Fruit fly (Drosophila melanogaster): ENCODE measurements around the gene Kap-alpha3.

Gene Kap-alpha3

DNA sequence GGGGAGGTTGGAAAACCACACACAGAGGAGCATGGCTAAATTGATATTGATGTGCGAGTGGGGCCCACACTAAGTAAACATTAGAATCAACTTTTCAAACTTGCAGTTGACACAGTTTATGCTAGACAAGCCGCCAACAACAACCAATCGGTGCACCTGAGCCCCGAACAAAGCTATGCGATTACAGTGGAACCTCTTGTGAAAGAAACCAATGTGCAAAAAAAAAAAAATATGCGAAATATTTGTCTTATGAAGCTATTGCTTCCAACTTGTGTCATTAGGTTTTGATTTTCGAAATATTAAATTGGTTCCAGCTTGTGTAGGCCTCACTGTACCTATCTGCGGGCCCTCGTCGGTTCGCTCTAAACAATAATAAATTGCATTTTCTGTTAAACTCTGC is 40.8 kb upstream of the Kap-alpha3 start (continued):
- TF ChIP-seq Myb (GFP tag; optimal IDR thresholded peaks at IDR 0.05) (peak; percentile 31), CG2120 (GFP tag; optimal IDR thresholded peaks at IDR 0.05) (peak; percentile 44), al (GFP tag; IDR thresholded peaks at IDR 0.05) (no peak), CG15011 (GFP tag; optimal IDR thresholded peaks at IDR 0.05) (no peak), Dref (GFP tag; IDR thresholded peaks at IDR 0.05) (no peak), CG3281 (GFP tag; optimal IDR thresholded peaks at IDR 0.05) (peak; percentile 57), Doc3 (GFP tag; IDR thresholded peaks at IDR 0.05; ENCODE audit: partially characterized antibody) (no peak), Meics (GFP tag; optimal IDR thresholded peaks at IDR 0.05) (peak; percentile 54), cato (GFP tag; optimal IDR thresholded peaks at IDR 0.05; ENCODE audit: borderline replicate concordance) (peak; percentile 44), mam (GFP tag; optimal IDR thresholded peaks at IDR 0.05) (peak; percentile 63), H15 (GFP tag; IDR thresholded peaks at IDR 0.05) (peak; percentile 79), grn (GFP tag; optimal IDR thresholded peaks at IDR 0.05) (no peak), Ravus (GFP tag; IDR thresholded peaks at IDR 0.05) (no peak), CG9609 (GFP tag; optimal IDR thresholded peaks at IDR 0.05) (peak; percentile 70), Adf1 (GFP tag; IDR thresholded peaks at IDR 0.05) (no peak), CG17385 (GFP tag; optimal IDR thresholded peaks at IDR 0.05) (peak; percentile 70), Fer1 (GFP tag; optimal IDR thresholded peaks at IDR 0.05) (peak; percentile 50), Kr (GFP tag; optimal IDR thresholded peaks at IDR 0.05) (no peak), dati (GFP tag; IDR thresholded peaks at IDR 0.05) (peak; percentile 70), sima (GFP tag; optimal IDR thresholded peaks at IDR 0.05) (no peak), CoRest (tag; optimal IDR thresholded peaks at IDR 0.05) (peak; percentile 66), ci (GFP tag; IDR thresholded peaks at IDR 0.05) (peak; percentile 93), tap (tag; optimal IDR thresholded peaks at IDR 0.05) (peak; percentile 58), CG5953 (GFP tag; IDR thresholded peaks at IDR 0.05) (peak; percentile 79), lola (GFP tag; optimal IDR thresholded peaks at IDR 0.05) (peak in 1 of 3 experiments; percentile 44), CG1603 (tag; optimal IDR thresholded peaks at IDR 0.05) (peak; percentile 87), trh (GFP tag; optimal IDR thresholded peaks at IDR 0.05) (peak; percentile 23), CG7987 (GFP tag; optimal IDR thresholded peaks at IDR 0.05) (no peak), CG10431 (GFP tag; optimal IDR thresholded peaks at IDR 0.05) (no peak), Hsf (GFP tag; optimal IDR thresholded peaks at IDR 0.05) (peak; percentile 72), Med (GFP tag) (peak; percentile 95), CG10321 (GFP tag; IDR thresholded peaks at IDR 0.05) (peak; percentile 35; the same call in 1 of the 2 replicates), Aef1 (GFP tag; IDR thresholded peaks at IDR 0.05) (peak; percentile 65; the same call in 2 of the 3 replicates), grau (tag; optimal IDR thresholded peaks at IDR 0.05) (peak; percentile 90), Camta (GFP tag; optimal IDR thresholded peaks at IDR 0.05) (peak; percentile 73), Eip74EF (GFP tag; optimal IDR thresholded peaks at IDR 0.05) (peak in 1 of 2 experiments; percentile 48), Hey (tag; optimal IDR thresholded peaks at IDR 0.05) (no peak), Sox100B (GFP tag; optimal IDR thresholded peaks at IDR 0.05) (peak; percentile 33), Fer2 (tag; optimal IDR thresholded peaks at IDR 0.05) (peak; percentile 26), Blimp-1 (GFP tag; optimal IDR thresholded peaks at IDR 0.05) (peak; percentile 82), en (GFP tag; optimal IDR thresholded peaks at IDR 0.05) (peak; percentile 61), ro (GFP tag; IDR thresholded peaks at IDR 0.05) (peak; percentile 74), eyg (GFP tag; optimal IDR thresholded peaks at IDR 0.05) (peak; percentile 4), D19A (tag; optimal IDR thresholded peaks at IDR 0.05) (peak; percentile 8), CG15601 (tag; optimal IDR thresholded peaks at IDR 0.05) (peak; percentile 62), BEAF-32 (GFP tag; optimal IDR thresholded peaks at IDR 0.05) (no peak), inv (GFP tag; IDR thresholded peaks at IDR 0.05; ENCODE audit: partially characterized antibody) (no peak), ind (GFP tag; optimal IDR thresholded peaks at IDR 0.05) (peak; percentile 81), Stat92E (GFP tag; optimal IDR thresholded peaks at IDR 0.05) (no peak), dan (GFP tag; IDR thresholded peaks at IDR 0.05) (no peak)

Measured in whole organism, embryonic.